Worm (Caenorhabditis elegans): ENCODE results near the gene mrp-6.

Gene mrp-6

DNA sequence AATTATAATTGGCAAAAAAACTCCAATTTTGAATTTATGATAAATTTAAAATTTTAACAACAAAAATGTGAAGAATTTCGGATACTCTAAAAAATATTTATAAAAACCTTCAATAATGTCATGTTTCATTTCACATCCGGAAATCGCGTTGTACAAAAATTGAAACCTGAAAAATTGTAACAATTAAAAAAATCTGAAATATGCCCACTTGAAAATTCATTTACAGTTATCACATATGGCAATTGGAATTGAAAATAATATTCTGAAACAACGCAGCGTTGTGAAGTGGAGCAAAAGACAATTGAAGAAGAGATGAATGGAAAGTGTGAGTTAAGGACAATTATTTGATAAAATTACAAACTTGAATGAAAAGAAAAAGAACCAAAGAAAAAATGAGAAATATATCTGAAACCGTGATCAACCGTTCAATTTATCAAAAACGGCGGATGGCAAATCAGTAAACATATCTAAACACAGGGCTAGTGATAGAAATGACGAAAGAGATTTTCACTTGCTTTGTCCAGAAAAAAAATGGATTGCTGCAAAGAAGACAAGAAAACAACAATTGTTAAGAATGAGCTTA lies 38.0 kb downstream of the mrp-6 start:
- no peak; the same call in 1 of the 2 replicates for TF ChIP-seq arid-1 (GFP tag; conservative IDR thresholded peaks at IDR 0.05)
- TF ChIP-seq nhr-48 (tag; optimal IDR thresholded peaks at IDR 0.05), result no peak
- no peak for TF ChIP-seq mep-1 (tag; optimal IDR thresholded peaks at IDR 0.05)
- TF ChIP-seq snpc-1.2 (GFP tag; IDR thresholded peaks at IDR 0.05), result 0 out of 2 replicates have a peak, but pooled peaks have one; percentile 6
- TF ChIP-seq pha-4 (GFP tag; IDR thresholded peaks at IDR 0.05), result 0 out of 2 replicates have a peak, but pooled peaks have one; percentile 4
- no peak for TF ChIP-seq pha-4 (tag; optimal IDR thresholded peaks at IDR 0.05)
- peak; percentile 1 for TF ChIP-seq F37D6.2 (tag; optimal IDR thresholded peaks at IDR 0.05)
- TF ChIP-seq nhr-41 (GFP tag; IDR thresholded peaks at IDR 0.05), result 0 out of 2 replicates have a peak, but pooled peaks have one; percentile 8
- no peak for TF ChIP-seq hlh-30 (tag; optimal IDR thresholded peaks at IDR 0.05; ENCODE audit: insufficient read depth)
- no peak for TF ChIP-seq nhr-10 (tag; optimal IDR thresholded peaks at IDR 0.05)
- no peak for TF ChIP-seq nhr-77 (tag; optimal IDR thresholded peaks at IDR 0.05)
- no peak for TF ChIP-seq dmd-8 (GFP tag; IDR thresholded peaks at IDR 0.05)
- TF ChIP-seq daf-12 (tag; optimal IDR thresholded peaks at IDR 0.05), result no peak
- TF ChIP-seq ceh-44 (GFP tag; IDR thresholded peaks at IDR 0.05), result no peak
- no peak for TF ChIP-seq daf-8 (GFP tag; IDR thresholded peaks at IDR 0.05)
- TF ChIP-seq ama-1 (optimal IDR thresholded peaks at IDR 0.05), result no peak
- TF ChIP-seq nhr-102 (tag; optimal IDR thresholded peaks at IDR 0.05), result peak; percentile 34
- no peak for TF ChIP-seq madf-9 (GFP tag; conservative IDR thresholded peaks at IDR 0.05)
- TF ChIP-seq nhr-76 (tag; optimal IDR thresholded peaks at IDR 0.05), result no peak
- no peak for TF ChIP-seq mxl-2 (GFP tag; conservative IDR thresholded peaks at IDR 0.05)
- TF ChIP-seq pqm-1 (tag; optimal IDR thresholded peaks at IDR 0.05), result no peak
- no peak for TF ChIP-seq set-16 (GFP tag; IDR thresholded peaks at IDR 0.05)
- TF ChIP-seq lin-38 (GFP tag; IDR thresholded peaks at IDR 0.05), result no peak; the same call in none of the 2 replicates
- TF ChIP-seq hif-1 (tag; optimal IDR thresholded peaks at IDR 0.05), result no peak
- TF ChIP-seq jun-1 (tag; optimal IDR thresholded peaks at IDR 0.05), result no peak
- no peak for TF ChIP-seq fos-1 (tag; optimal IDR thresholded peaks at IDR 0.05)
- TF ChIP-seq nhr-42 (GFP tag; IDR thresholded peaks at IDR 0.05), result no peak
- no peak for TF ChIP-seq ZK337.2 (GFP tag; IDR thresholded peaks at IDR 0.05)
- no peak for TF ChIP-seq php-3 (GFP tag; IDR thresholded peaks at IDR 0.05)
- no peak for TF ChIP-seq F49E8.2 (tag; optimal IDR thresholded peaks at IDR 0.05; ENCODE audit: borderline replicate concordance)
- no peak for TF ChIP-seq cey-2 (tag; optimal IDR thresholded peaks at IDR 0.05; ENCODE audit: borderline replicate concordance, insufficient read depth)
- no peak for TF ChIP-seq spr-3 (GFP tag; optimal IDR thresholded peaks at IDR 0.05)
- no peak for TF ChIP-seq spr-1 (tag; optimal IDR thresholded peaks at IDR 0.05)
- no peak for TF ChIP-seq attf-4 (tag; optimal IDR thresholded peaks at IDR 0.05)
- no peak for TF ChIP-seq unc-130 (GFP tag; optimal IDR thresholded peaks at IDR 0.05)
- TF ChIP-seq lin-13 (GFP tag; optimal IDR thresholded peaks at IDR 0.05), result no peak
- no peak for TF ChIP-seq zip-11 (GFP tag; IDR thresholded peaks at IDR 0.05)
- no peak for TF ChIP-seq tra-1 (GFP tag; IDR thresholded peaks at IDR 0.05)
- no peak for TF ChIP-seq Y5F2A.4 (GFP tag; optimal IDR thresholded peaks at IDR 0.05)
- TF ChIP-seq nhr-28 (tag; optimal IDR thresholded peaks at IDR 0.05), result no peak
- TF ChIP-seq ztf-11 (tag; optimal IDR thresholded peaks at IDR 0.05), result no peak
- no peak for TF ChIP-seq dve-1 (tag; optimal IDR thresholded peaks at IDR 0.05; ENCODE audit: insufficient read depth)
- TF ChIP-seq hlh-11 (tag; optimal IDR thresholded peaks at IDR 0.05), result no peak
- no peak for TF ChIP-seq ceh-28 (tag; optimal IDR thresholded peaks at IDR 0.05)
- TF ChIP-seq lir-3 (tag; optimal IDR thresholded peaks at IDR 0.05), result no peak
- no peak for TF ChIP-seq F10B5.3 (tag; optimal IDR thresholded peaks at IDR 0.05)
- no peak for TF ChIP-seq ceh-62 (tag; optimal IDR thresholded peaks at IDR 0.05)
- TF ChIP-seq mes-2 (tag; optimal IDR thresholded peaks at IDR 0.05; ENCODE audit: poor library complexity, severe bottlenecking), result no peak
- no peak for TF ChIP-seq tag-97 (GFP tag; IDR thresholded peaks at IDR 0.05)
- no peak for TF ChIP-seq nhr-237 (tag; optimal IDR thresholded peaks at IDR 0.05)
- TF ChIP-seq rbr-2 (tag; optimal IDR thresholded peaks at IDR 0.05), result no peak

Data from whole organism, L4 larva.